Fruit fly (Drosophila melanogaster): ENCODE data around the gene CG12985.
A peak's percentile ranks its signal among the peaks of the same experiment; 100 is the strongest.

CG12985 gene

DNA sequence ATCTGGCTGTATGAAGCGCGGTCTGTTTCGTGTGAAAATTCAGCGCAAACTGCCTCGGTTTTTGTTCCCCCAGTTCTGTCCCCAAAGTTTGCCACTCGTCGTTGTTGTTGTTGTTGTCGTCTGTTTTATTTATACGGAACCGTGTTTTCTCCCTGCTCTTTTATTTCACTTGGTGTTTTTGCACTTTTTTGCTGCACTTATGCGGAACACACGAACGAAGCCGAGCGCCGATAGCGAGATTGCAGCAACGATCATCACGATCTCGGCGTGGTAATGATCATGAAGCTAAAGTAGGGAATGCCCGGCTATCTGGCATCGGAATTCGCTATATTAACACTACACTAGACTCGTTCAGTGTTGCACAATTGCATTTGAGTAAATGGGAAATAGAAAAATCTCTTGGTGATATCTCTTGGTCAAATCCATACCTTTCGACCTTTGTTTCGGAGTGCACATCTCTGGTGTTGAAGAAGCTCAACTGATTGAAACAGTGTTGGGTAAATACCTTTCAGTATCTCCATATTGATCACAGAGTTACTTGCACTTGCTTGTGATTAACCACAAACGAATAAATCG is 8.4 kb upstream of the CG12985 start:
- TF ChIP-seq HLH106 (tag; optimal IDR thresholded peaks at IDR 0.05) = no peak
- TF ChIP-seq foxo (GFP tag; optimal IDR thresholded peaks at IDR 0.05) = peak in 1 of 2 experiments; percentile 49
- TF ChIP-seq h (GFP tag; optimal IDR thresholded peaks at IDR 0.05) = peak; percentile 2
- TF ChIP-seq CrebA (GFP tag; optimal IDR thresholded peaks at IDR 0.05; ENCODE audit: borderline replicate concordance) = no peak
- no peak for TF ChIP-seq Vsx2 (GFP tag; optimal IDR thresholded peaks at IDR 0.05; ENCODE audit: partially characterized antibody)
- no peak for TF ChIP-seq GATAd (GFP tag; optimal IDR thresholded peaks at IDR 0.05)
- TF ChIP-seq brk (GFP tag; optimal IDR thresholded peaks at IDR 0.05) = no peak
- TF ChIP-seq lola (GFP tag; optimal IDR thresholded peaks at IDR 0.05) = no peak
- no peak for TF ChIP-seq Jra (GFP tag; optimal IDR thresholded peaks at IDR 0.05)
- no peak for TF ChIP-seq Abd-B (GFP tag; optimal IDR thresholded peaks at IDR 0.05)
- no peak for TF ChIP-seq Rel (GFP tag; optimal IDR thresholded peaks at IDR 0.05)
- TF ChIP-seq Rel (tag; optimal IDR thresholded peaks at IDR 0.05) = peak; percentile 80
- TF ChIP-seq dsf (GFP tag; optimal IDR thresholded peaks at IDR 0.05; ENCODE audit: borderline replicate concordance) = no peak
- TF ChIP-seq woc (GFP tag; optimal IDR thresholded peaks at IDR 0.05) = no peak
- TF ChIP-seq fru (GFP tag; optimal IDR thresholded peaks at IDR 0.05) = peak; percentile 10
- peak; percentile 27 for TF ChIP-seq psq (GFP tag; optimal IDR thresholded peaks at IDR 0.05)
- no peak for TF ChIP-seq Dfd (GFP tag; optimal IDR thresholded peaks at IDR 0.05)
- no peak for TF ChIP-seq sv (GFP tag; optimal IDR thresholded peaks at IDR 0.05)
- TF ChIP-seq rgr (GFP tag; optimal IDR thresholded peaks at IDR 0.05) = no peak

DNA sequence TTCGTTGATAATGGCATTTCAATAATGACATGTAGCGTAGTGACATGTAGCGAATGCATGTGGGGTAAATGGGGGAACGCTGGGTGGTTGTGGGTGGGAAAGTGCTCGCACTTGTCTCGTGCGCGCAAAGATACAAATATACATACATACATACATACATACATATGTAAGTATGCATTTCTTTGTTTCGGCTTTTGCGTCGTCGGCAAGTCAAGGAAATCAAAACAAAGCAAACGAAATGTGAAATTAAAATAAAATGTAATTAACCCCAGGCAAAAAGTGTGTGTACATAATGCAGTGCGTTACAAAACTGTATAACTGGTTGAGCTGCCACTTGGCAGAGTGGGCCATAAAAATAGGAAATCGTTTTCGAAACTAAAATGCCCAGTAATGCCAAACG is 7.8 kb upstream of the CG12985 start:
- TF ChIP-seq psq (GFP tag; optimal IDR thresholded peaks at IDR 0.05) (no peak), lola (GFP tag; optimal IDR thresholded peaks at IDR 0.05) (no peak), Rel (GFP tag; optimal IDR thresholded peaks at IDR 0.05) (no peak), Rel (tag; optimal IDR thresholded peaks at IDR 0.05) (peak; percentile 1), brk (GFP tag; optimal IDR thresholded peaks at IDR 0.05) (no peak), N (GFP tag; optimal IDR thresholded peaks at IDR 0.05) (no peak), dsf (GFP tag; optimal IDR thresholded peaks at IDR 0.05; ENCODE audit: borderline replicate concordance) (no peak), usp (GFP tag; optimal IDR thresholded peaks at IDR 0.05) (no peak)

DNA sequence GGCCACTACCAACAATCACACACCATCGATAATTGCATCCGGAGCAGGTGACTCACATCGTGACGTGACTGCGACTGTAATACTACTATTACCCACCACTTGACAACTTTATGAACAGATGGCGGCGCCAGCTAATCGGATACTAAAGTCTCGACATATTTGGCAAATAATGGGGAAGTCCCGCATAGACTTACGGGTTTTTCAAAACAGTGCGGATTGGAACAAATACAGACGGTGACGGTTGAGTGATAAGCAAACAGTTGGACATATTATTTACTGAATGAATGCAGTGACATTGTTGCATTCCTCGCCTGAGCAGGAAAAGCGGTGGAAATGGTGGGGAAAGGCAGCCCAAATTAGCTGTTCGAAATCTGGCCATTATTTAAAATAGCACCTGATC is 7.0 kb upstream of the CG12985 start:
- no peak for TF ChIP-seq Jra (GFP tag; optimal IDR thresholded peaks at IDR 0.05)
- no peak for TF ChIP-seq Rel (GFP tag; optimal IDR thresholded peaks at IDR 0.05)
- TF ChIP-seq Rel (tag; optimal IDR thresholded peaks at IDR 0.05) = peak; percentile 96

DNA sequence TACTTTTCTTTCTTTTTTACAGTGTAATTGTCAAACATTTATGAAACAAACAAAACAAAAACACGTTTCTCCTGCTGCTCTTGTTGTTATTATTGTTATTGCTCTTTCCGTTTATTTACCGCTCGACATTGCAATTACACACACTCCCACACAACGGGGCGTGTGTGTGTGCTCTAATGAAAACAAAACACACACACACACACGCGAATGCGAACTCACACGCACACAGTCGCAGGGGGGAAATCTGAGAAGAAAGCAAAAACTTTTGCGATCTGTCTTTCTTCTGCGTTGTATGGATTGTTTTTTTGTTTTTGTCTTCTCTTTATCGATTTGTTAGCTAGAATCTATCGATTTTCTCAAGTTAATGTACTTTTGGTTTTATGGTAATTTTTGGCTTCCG is 5.5 kb upstream of the CG12985 start:
- TF ChIP-seq br (GFP tag; optimal IDR thresholded peaks at IDR 0.05) (no peak), Rel (GFP tag; optimal IDR thresholded peaks at IDR 0.05) (no peak), Rel (tag; optimal IDR thresholded peaks at IDR 0.05) (peak; percentile 56)

DNA sequence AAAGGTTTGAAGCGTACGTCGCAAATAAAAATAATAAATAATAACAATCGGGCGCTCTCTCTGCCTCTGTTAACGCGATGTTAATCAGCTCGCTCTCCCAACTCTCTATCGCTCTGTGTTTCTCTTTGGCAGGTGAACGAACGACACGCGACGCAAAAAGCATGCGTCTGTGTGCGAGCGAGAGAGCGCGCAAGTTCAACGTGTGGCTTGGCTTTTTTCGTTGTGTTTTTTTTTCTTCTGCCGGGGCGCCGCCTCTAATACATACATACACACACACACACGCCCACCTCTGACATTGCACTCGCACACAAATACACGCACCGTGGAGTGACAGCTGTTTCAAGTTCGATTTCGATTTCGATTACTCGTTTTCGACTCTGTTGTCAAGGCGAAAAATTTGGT is 4.9 kb upstream of the CG12985 start:
- peak; percentile 67 for TF ChIP-seq sage (GFP tag; optimal IDR thresholded peaks at IDR 0.05)
- peak; percentile 79 for TF ChIP-seq CrebA (GFP tag; optimal IDR thresholded peaks at IDR 0.05; ENCODE audit: borderline replicate concordance)
- no peak for TF ChIP-seq Abd-B (GFP tag; optimal IDR thresholded peaks at IDR 0.05)
- TF ChIP-seq Vsx2 (GFP tag; optimal IDR thresholded peaks at IDR 0.05; ENCODE audit: partially characterized antibody) = peak; percentile 40
- peak; percentile 26 for TF ChIP-seq Rel (GFP tag; optimal IDR thresholded peaks at IDR 0.05)
- TF ChIP-seq Rel (tag; optimal IDR thresholded peaks at IDR 0.05) = peak; percentile 43
- TF ChIP-seq h (GFP tag; optimal IDR thresholded peaks at IDR 0.05) = peak; percentile 72
- peak; percentile 94 for TF ChIP-seq jim (GFP tag; optimal IDR thresholded peaks at IDR 0.05)
- peak; percentile 11 for TF ChIP-seq Sp1 (GFP tag; optimal IDR thresholded peaks at IDR 0.05)
- TF ChIP-seq ey (GFP tag; optimal IDR thresholded peaks at IDR 0.05) = no peak
- peak; percentile 68 for TF ChIP-seq Hr83 (GFP tag; optimal IDR thresholded peaks at IDR 0.05; ENCODE audit: poor library complexity, severe bottlenecking)
- TF ChIP-seq rgr (GFP tag; optimal IDR thresholded peaks at IDR 0.05) = no peak
- TF ChIP-seq Hnf4 (GFP tag; optimal IDR thresholded peaks at IDR 0.05) = no peak
- TF ChIP-seq Dif (GFP tag; optimal IDR thresholded peaks at IDR 0.05; ENCODE audit: partially characterized antibody) = peak; percentile 92
- no peak for TF ChIP-seq dmrt93B (GFP tag; optimal IDR thresholded peaks at IDR 0.05)
- TF ChIP-seq brk (GFP tag; optimal IDR thresholded peaks at IDR 0.05) = peak; percentile 6
- peak; percentile 31 to 68 for TF ChIP-seq dl (GFP tag; optimal IDR thresholded peaks at IDR 0.05; ENCODE audit: insufficient read depth in 1 of 2, partially characterized antibody in 2 of 2)
- TF ChIP-seq GATAd (GFP tag; optimal IDR thresholded peaks at IDR 0.05) = no peak
- TF ChIP-seq tai (GFP tag; optimal IDR thresholded peaks at IDR 0.05) = no peak
- no peak for TF ChIP-seq usp (GFP tag; optimal IDR thresholded peaks at IDR 0.05)

Data from whole organism, wandering third instar larva.